Fruit fly (Drosophila melanogaster) whole organism, wandering third instar larva: ENCODE results near the gene cm.

Source experiments
- Abd-B ChIP-seq: fragments of >200 bp; optimal IDR thresholded peaks from 2 replicates; lab custom pipeline; 2017; ENCODE audit warnings: missing biosample characterization, missing genetic modification characterization
- Mio ChIP-seq: sonication (Bioruptor generic); optimal IDR thresholded peaks from 2 replicates; lab custom pipeline; 2016; ENCODE audit warnings: missing biosample characterization, missing genetic modification characterization
- OdsH ChIP-seq: fragments of 200-800 bp; sonication (Bioruptor generic); optimal IDR thresholded peaks from 2 replicates; lab custom pipeline; 2016; ENCODE audit warnings: missing biosample characterization, mild to moderate bottlenecking, missing genetic modification characterization
- Sp1 ChIP-seq: fragments of 200-800 bp; sonication (Bioruptor generic); optimal IDR thresholded peaks from 3 replicates; lab custom pipeline; 2019; ENCODE audit warnings: missing biosample characterization, mild to moderate bottlenecking, missing genetic modification characterization, moderate library complexity
- Vsx2 ChIP-seq: fragments of 200-300, 225-300 bp; sonication (Bioruptor generic); optimal IDR thresholded peaks from 2 replicates; lab custom pipeline; 2018; ENCODE audit warnings: missing biosample characterization, missing genetic modification characterization; ENCODE audit not compliant: partially characterized antibody
- br ChIP-seq: fragments of 200-800 bp; sonication (Bioruptor generic); optimal IDR thresholded peaks from 2 replicates; lab custom pipeline; 2016; ENCODE audit warnings: missing biosample characterization, missing genetic modification characterization
- dl ChIP-seq, 2 experiments: fragments of 175-275, 200-275 bp in 1 of 2; fragments of 200-275 bp in 1 of 2; sonication (Bioruptor generic); optimal IDR thresholded peaks; lab custom pipeline; 2018; ENCODE audit warnings: mild to moderate bottlenecking in 2 of 2, missing biosample characterization in 2 of 2, missing genetic modification characterization in 2 of 2, moderate library complexity in 2 of 2; ENCODE audit not compliant: partially characterized antibody in 2 of 2, insufficient read depth in 1 of 2
- foxo ChIP-seq, 2 experiments: fragments of 200-800 bp; sonication (Bioruptor generic); optimal IDR thresholded peaks; 2 replicates in 1 of 2; 3 replicates in 1 of 2; lab custom pipeline; 2016 to 2017; ENCODE audit warnings: missing biosample characterization in 2 of 2, missing genetic modification characterization in 2 of 2
- fru ChIP-seq: fragments of 200-800 bp; sonication (Bioruptor generic); optimal IDR thresholded peaks from 3 replicates; lab custom pipeline; 2016; ENCODE audit warnings: missing biosample characterization, mild to moderate bottlenecking, missing genetic modification characterization
- h ChIP-seq: fragments of 200-800 bp; sonication (Bioruptor generic); optimal IDR thresholded peaks from 3 replicates; lab custom pipeline; 2016; ENCODE audit warnings: missing biosample characterization, mild to moderate bottlenecking, missing genetic modification characterization
- pan ChIP-seq: fragments of >200 bp; optimal IDR thresholded peaks from 2 replicates; lab custom pipeline; 2017
- psq ChIP-seq: fragments of 200-800 bp; sonication (Bioruptor generic); optimal IDR thresholded peaks from 3 replicates; lab custom pipeline; 2017; ENCODE audit warnings: missing biosample characterization, mild to moderate bottlenecking, missing genetic modification characterization, moderate library complexity
- tai ChIP-seq: sonication (Bioruptor generic); optimal IDR thresholded peaks from 2 replicates; lab custom pipeline; 2016; ENCODE audit warnings: missing biosample characterization, missing genetic modification characterization
- usp ChIP-seq: fragments of >200 bp; optimal IDR thresholded peaks from 2 replicates; lab custom pipeline; 2017; ENCODE audit warnings: missing biosample characterization, missing genetic modification characterization

DNA sequence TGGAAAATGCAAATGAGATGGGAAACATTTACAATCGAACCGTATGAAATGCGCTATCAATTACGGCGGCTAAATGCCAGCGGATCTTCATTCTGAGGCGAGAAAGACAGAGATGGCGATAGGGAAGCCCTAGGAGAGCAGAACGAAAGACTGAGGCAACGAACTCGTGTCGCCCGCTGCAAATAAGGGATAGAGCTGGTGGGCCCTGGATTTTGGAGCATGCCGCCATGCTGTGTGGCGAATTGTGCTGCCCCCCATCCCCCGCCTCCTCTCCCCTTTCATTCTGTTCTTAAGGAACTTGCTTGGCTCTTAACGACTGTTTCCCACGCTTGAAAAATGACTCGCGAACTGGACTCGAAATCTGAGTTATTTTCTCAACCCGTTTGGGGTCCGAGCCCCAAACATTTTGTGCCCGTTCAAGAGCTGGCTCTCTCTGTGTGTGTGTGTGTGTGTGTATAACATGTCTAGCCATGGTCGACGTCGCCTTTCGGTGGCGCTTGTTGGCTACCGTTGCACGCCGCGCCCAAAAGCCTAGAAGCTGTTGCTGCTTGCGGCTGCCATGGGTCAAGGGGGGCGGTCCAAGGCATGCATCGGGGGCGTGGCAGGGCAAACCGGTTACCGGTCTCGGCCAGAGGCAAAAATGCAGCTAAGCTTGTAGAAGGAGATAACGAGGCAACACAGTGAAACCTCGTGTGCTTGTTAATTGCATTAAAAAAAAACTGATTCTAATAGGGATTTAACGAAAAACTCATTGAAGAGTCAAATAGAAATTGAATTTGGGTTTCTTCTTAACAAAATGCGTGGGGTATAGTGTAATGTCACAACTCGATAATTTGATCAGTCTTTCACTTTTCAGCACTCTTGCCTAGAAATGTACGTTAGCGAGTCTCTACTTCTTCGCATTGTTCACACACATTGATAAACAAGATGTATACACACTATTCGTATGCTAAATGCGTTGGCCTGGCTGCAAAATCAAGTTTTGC is 2.5 kb downstream of the cm start:
- TF ChIP-seq Vsx2 = no peak
- TF ChIP-seq dl (GFP tag; optimal IDR thresholded peaks at IDR 0.05; lab: Kevin White, UChicago; ENCODE audit: insufficient read depth in 1 of 2, partially characterized antibody in 2 of 2) = no peak
- TF ChIP-seq pan (lab: Kevin White, UChicago) = no peak
- TF ChIP-seq h = peak; percentile 74
- peak; percentile 60 for TF ChIP-seq OdsH (GFP tag; lab: Kevin White, UChicago)
- peak in 1 of 2 experiments; percentile 80 for TF ChIP-seq foxo (GFP tag; optimal IDR thresholded peaks at IDR 0.05; lab: Kevin White, UChicago)
- peak; percentile 68 for TF ChIP-seq psq (GFP tag; lab: Kevin White, UChicago)
- no peak for TF ChIP-seq Abd-B (GFP tag; lab: Kevin White, UChicago)
- peak; percentile 42 for TF ChIP-seq tai (GFP tag; lab: Kevin White, UChicago)
- peak; percentile 53 for TF ChIP-seq br (GFP tag; lab: Kevin White, UChicago)
- no peak for TF ChIP-seq Mio (GFP tag; lab: Kevin White, UChicago)
- peak; percentile 63 for TF ChIP-seq Sp1 (GFP tag; lab: Kevin White, UChicago)
- TF ChIP-seq fru (GFP tag; lab: Kevin White, UChicago) = peak; percentile 81
- TF ChIP-seq usp (GFP tag; lab: Kevin White, UChicago) = no peak
